Worm (Caenorhabditis elegans) whole organism, L4 larva: ENCODE measurements around the gene fbxa-166.
"Not testable (repeated sequence)": the region's sequence is repeated elsewhere in the genome, so short reads cannot be mapped to it uniquely, and the experiment has no call there.

Experiments used
- ceh-62 ChIP-seq: sonication (generic microtip); optimal IDR thresholded peaks from 2 replicates; lab custom pipeline; 2017; ENCODE audit warnings: missing biosample characterization, missing genetic modification characterization
- egl-27 ChIP-seq: sonication (generic microtip); optimal IDR thresholded peaks from 3 replicates; lab custom pipeline; 2017; ENCODE audit warnings: missing biosample characterization, missing genetic modification reagents, missing genetic modification characterization
- nhr-11 ChIP-seq: fragments of 150-350 bp; optimal IDR thresholded peaks from 2 replicates; lab custom pipeline; 2014; ENCODE audit warnings: missing biosample characterization, missing genetic modification characterization
- snpc-4 ChIP-seq: fragments of 150-350 bp; optimal IDR thresholded peaks from 2 replicates; lab custom pipeline; 2014; ENCODE audit warnings: missing biosample characterization, missing genetic modification characterization

- not testable (repeated sequence) for TF ChIP-seq nhr-11; ceh-62; snpc-4; egl-27 (tag; lab: Kevin White, UChicago)
Measured at ce11 chrII:1660888-1661287, 42.0 kb upstream of the fbxa-166 start, which contains the start of gene ZC204.13.
